Worm (Caenorhabditis elegans) whole organism, L4 larva: ENCODE measurements around the gene K05F6.12.
"Not testable (repeated sequence)": the region's sequence is repeated elsewhere in the genome, so short reads cannot be mapped to it uniquely, and the experiment has no call there.

Source experiments
- F10B5.3 ChIP-seq: sonication (generic microtip); optimal IDR thresholded peaks from 2 replicates; lab custom pipeline; 2016; ENCODE audit warnings: mild to moderate bottlenecking, missing genetic modification characterization, missing compliant biosample characterization
- F49E8.2 ChIP-seq: sonication (generic microtip); optimal IDR thresholded peaks from 2 replicates; lab custom pipeline; 2016; ENCODE audit warnings: missing compliant biosample characterization, mild to moderate bottlenecking, missing genetic modification characterization, borderline replicate concordance
- T26A8.4 ChIP-seq: fragments of 200-800 bp; sonication (Bioruptor generic); IDR thresholded peaks from 2 replicates; pipeline ENCODE4 v1.3.6; 2022; ENCODE audit warnings: missing genetic modification characterization, missing compliant biosample characterization
- ZK337.2 ChIP-seq: fragments of 200-800 bp; sonication (Bioruptor generic); IDR thresholded peaks from 2 replicates; pipeline ENCODE4 v1.3.6; 2022; ENCODE audit warnings: missing genetic modification reagents, missing genetic modification characterization, missing compliant biosample characterization
- ZK546.5 ChIP-seq, 2 experiments: sonication (generic microtip); optimal IDR thresholded peaks; 2 replicates each; lab custom pipeline; 2017; ENCODE audit warnings: missing biosample characterization in 2 of 2, missing genetic modification characterization in 2 of 2
- aha-1 ChIP-seq: fragments of 150-350 bp; peaks from one replicate; lab custom pipeline; 2014; ENCODE audit warnings: missing biosample characterization, missing genetic modification characterization
- ceh-62 ChIP-seq: sonication (generic microtip); optimal IDR thresholded peaks from 2 replicates; lab custom pipeline; 2017; ENCODE audit warnings: missing biosample characterization, missing genetic modification characterization
- ces-1 ChIP-seq: fragments of 150-350 bp; sonication (generic microtip); optimal IDR thresholded peaks from 4 replicates; lab custom pipeline; 2014; ENCODE audit warnings: missing biosample characterization, missing genetic modification reagents, missing genetic modification characterization
- cey-2 ChIP-seq: sonication (generic microtip); optimal IDR thresholded peaks from 3 replicates; lab custom pipeline; 2017; ENCODE audit warnings: missing genetic modification characterization, mild to moderate bottlenecking, missing compliant biosample characterization, antibody characterized with exemption, borderline replicate concordance; ENCODE audit not compliant: insufficient read depth
- daf-12 ChIP-seq: fragments of 150-350 bp; optimal IDR thresholded peaks from 2 replicates; lab custom pipeline; 2014; ENCODE audit warnings: missing biosample characterization, missing genetic modification reagents, missing genetic modification characterization
- egl-27 ChIP-seq: sonication (generic microtip); optimal IDR thresholded peaks from 3 replicates; lab custom pipeline; 2017; ENCODE audit warnings: missing biosample characterization, missing genetic modification reagents, missing genetic modification characterization
- hlh-11 ChIP-seq: fragments of 200-800 bp; sonication (Bioruptor generic); optimal IDR thresholded peaks from 2 replicates; lab custom pipeline; 2018; ENCODE audit warnings: mild to moderate bottlenecking, missing genetic modification characterization, missing compliant biosample characterization
- hmg-1.1 ChIP-seq: fragments of 200-800 bp; sonication (Bioruptor generic); IDR thresholded peaks from 2 replicates; pipeline ENCODE4 v1.3.6; 2022; ENCODE audit warnings: missing genetic modification reagents, missing genetic modification characterization, missing compliant biosample characterization
- lim-7 ChIP-seq: fragments of 200-800 bp; sonication (Bioruptor generic); IDR thresholded peaks from 2 replicates; pipeline ENCODE4 v1.3.6; 2022; ENCODE audit warnings: missing genetic modification characterization, missing compliant biosample characterization
- lin-1 ChIP-seq: fragments of 200-800 bp; sonication (Bioruptor generic); IDR thresholded peaks from 2 replicates; pipeline ENCODE4 v1.3.6; 2022; ENCODE audit warnings: missing genetic modification reagents, missing genetic modification characterization, missing compliant biosample characterization
- lin-13 ChIP-seq: fragments of 150-350 bp; optimal IDR thresholded peaks from 2 replicates; lab custom pipeline; 2014; ENCODE audit warnings: missing biosample characterization, missing genetic modification reagents, missing genetic modification characterization
- lin-38 ChIP-seq: fragments of 200-800 bp; sonication (Bioruptor generic); IDR thresholded peaks from 2 replicates; pipeline ENCODE4 v1.3.6; 2022; ENCODE audit warnings: missing genetic modification reagents, missing genetic modification characterization, missing compliant biosample characterization
- madf-9 ChIP-seq: fragments of 200-800 bp; sonication (Bioruptor generic); conservative IDR thresholded peaks from 2 replicates; pipeline ENCODE4 v1.3.6; 2022; ENCODE audit warnings: missing genetic modification reagents, missing genetic modification characterization, missing compliant biosample characterization
- nhr-11 ChIP-seq: fragments of 150-350 bp; optimal IDR thresholded peaks from 2 replicates; lab custom pipeline; 2014; ENCODE audit warnings: missing biosample characterization, missing genetic modification characterization
- nhr-6 ChIP-seq: fragments of 150-350 bp; optimal IDR thresholded peaks from 2 replicates; lab custom pipeline; 2014; ENCODE audit warnings: missing biosample characterization, missing genetic modification characterization
- nhr-76 ChIP-seq: fragments of 150-350 bp; optimal IDR thresholded peaks from 2 replicates; lab custom pipeline; 2014; ENCODE audit warnings: missing biosample characterization, missing genetic modification characterization
- pha-4 ChIP-seq, 2 experiments: fragments of 150-350 bp in 1 of 2; fragments of 200-800 bp in 1 of 2; sonication (Bioruptor generic) in 1 of 2; IDR thresholded peaks in 1 of 2; optimal IDR thresholded peaks in 1 of 2; 2 replicates each; pipeline versions ENCODE4 v1.3.6 to Lab custom; 2014 to 2022; ENCODE audit warnings: missing genetic modification characterization in 2 of 2, missing genetic modification reagents in 2 of 2, missing biosample characterization in 1 of 2, missing compliant biosample characterization in 1 of 2
- php-3 ChIP-seq: fragments of 200-800 bp; sonication (Bioruptor generic); IDR thresholded peaks from 2 replicates; pipeline ENCODE4 v1.3.6; 2022; ENCODE audit warnings: missing genetic modification reagents, missing genetic modification characterization, missing compliant biosample characterization
- skn-1 ChIP-seq: fragments of 150-350 bp; optimal IDR thresholded peaks from 2 replicates; lab custom pipeline; 2014; ENCODE audit warnings: missing biosample characterization, missing genetic modification characterization
- snpc-4 ChIP-seq: fragments of 150-350 bp; optimal IDR thresholded peaks from 2 replicates; lab custom pipeline; 2014; ENCODE audit warnings: missing biosample characterization, missing genetic modification characterization
- unc-39 ChIP-seq: sonication (generic microtip); optimal IDR thresholded peaks from 2 replicates; lab custom pipeline; 2017; ENCODE audit warnings: missing biosample characterization, missing genetic modification characterization
- unc-62 ChIP-seq, 3 experiments: fragments of 150-350 bp in 1 of 3; sonication (generic microtip); optimal IDR thresholded peaks in 2 of 3; peaks in 1 of 3; 1 replicate in 1 of 3; 2 replicates in 2 of 3; lab custom pipeline; 2014 to 2017; ENCODE audit warnings: missing biosample characterization in 3 of 3, missing genetic modification characterization in 3 of 3, missing genetic modification reagents in 3 of 3, missing genotype in 1 of 3
- vab-7 ChIP-seq: fragments of 200-800 bp; sonication (Bioruptor generic); IDR thresholded peaks from 2 replicates; pipeline ENCODE4 v1.3.6; 2022; ENCODE audit warnings: missing genetic modification reagents, missing genetic modification characterization, missing compliant biosample characterization
- zag-1 ChIP-seq: fragments of 150-350 bp; optimal IDR thresholded peaks from 2 replicates; lab custom pipeline; 2014; ENCODE audit warnings: missing biosample characterization, missing genetic modification characterization

Gene K05F6.12

DNA sequence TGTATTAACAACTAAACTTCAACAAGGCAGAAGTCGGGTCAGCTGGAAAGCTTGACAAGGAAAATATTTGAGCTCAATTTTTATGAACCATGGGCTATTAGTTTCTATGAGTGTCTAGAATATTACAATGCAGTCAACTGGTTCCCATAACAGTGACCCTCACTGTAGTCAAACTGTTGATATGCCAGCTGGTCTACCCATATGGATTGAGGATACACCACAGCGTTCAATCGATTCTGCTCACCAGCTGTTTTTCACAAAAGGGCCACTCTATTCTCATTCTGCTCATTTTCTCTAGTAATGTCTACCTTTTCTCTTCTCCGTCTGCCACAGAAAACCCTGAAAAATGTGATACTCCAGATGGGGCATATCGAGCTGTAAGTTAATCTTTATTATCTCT is 8.4 kb upstream of the K05F6.12 start, which contains the start of gene fbxb-42:
Gene fbxb-42, plus strand, starts transcription at position 301 of the 400 bp plus-strand sequence.
- peak in 1 of 2 experiments; percentile 27 for TF ChIP-seq unc-62 (GFP tag; optimal IDR thresholded peaks at IDR 0.05 in 1 of 2; lab: Kevin White, UChicago)
- no peak for TF ChIP-seq unc-62 (tag; optimal IDR thresholded peaks at IDR 0.05; lab: Kevin White, UChicago)
- no peak for TF ChIP-seq egl-27 (tag; lab: Kevin White, UChicago)

DNA sequence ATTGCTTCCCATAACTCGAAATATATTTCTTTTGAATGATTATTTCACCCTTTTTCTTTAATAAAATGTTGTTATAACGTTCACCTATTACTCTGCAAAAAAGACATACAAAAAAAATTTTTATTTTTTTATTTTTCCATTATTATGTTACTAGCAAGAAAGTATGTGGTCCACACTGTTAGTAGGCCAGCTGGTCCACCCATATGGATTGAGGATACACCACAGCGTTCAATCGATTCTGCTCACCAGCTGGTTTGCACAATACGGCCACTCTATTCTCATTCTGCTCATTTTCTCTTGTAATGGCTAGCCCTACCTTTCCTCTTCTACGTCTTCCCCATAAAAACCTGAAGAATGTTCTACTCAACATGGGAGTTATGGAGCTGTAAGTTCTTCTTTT is 7.1 kb upstream of the K05F6.12 start, which contains the start of gene fbxb-44:
Gene fbxb-44, plus strand, starts transcription at position 301 of the 400 bp plus-strand sequence.
- TF ChIP-seq zag-1, result no peak
- TF ChIP-seq ZK337.2 (GFP tag; lab: Robert Waterston, UW), result no peak
- TF ChIP-seq php-3, result no peak
- no peak for TF ChIP-seq lin-38 (GFP tag; lab: Robert Waterston, UW)

- not testable (repeated sequence) for TF ChIP-seq cey-2; nhr-6; unc-62 (GFP tag; optimal IDR thresholded peaks at IDR 0.05 in 1 of 2; lab: Kevin White, UChicago); unc-62 (tag; optimal IDR thresholded peaks at IDR 0.05; lab: Kevin White, UChicago)
- TF ChIP-seq, all 104 proteins: peak for 0; not testable (repeated sequence) for 104
These were observed 5.1 kb upstream of the K05F6.12 start, which contains the start of gene poml-4 for ce11 chrII:1540628-1541027. poml-4 (plus strand) TSS chrII:1540928.

DNA sequence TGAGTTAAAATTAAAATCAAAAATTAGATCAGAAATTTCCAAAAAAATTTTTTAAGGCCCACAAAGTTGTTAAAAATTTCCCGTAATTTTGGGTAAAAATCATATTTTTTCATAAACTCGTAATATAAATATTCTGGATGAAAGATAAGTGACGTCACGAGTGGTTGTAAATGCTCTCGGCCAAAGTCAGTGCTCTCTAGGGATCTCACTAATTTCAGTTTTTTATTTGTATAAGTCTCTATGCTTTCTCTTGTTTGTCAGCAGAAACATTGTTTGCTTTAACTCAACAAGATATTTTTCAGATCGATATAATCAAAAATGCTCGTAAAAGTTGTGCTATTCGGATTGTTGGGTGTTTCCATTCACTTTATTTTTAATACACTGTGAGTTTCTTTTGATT is 2.5 kb upstream of the K05F6.12 start, which contains the start of gene K05F6.4:
Gene K05F6.4, plus strand, starts transcription at position 301 of the 400 bp plus-strand sequence.
- not testable (repeated sequence) for TF ChIP-seq hmg-1.1; F10B5.3; madf-9 (GFP tag; lab: Robert Waterston, UW)

DNA sequence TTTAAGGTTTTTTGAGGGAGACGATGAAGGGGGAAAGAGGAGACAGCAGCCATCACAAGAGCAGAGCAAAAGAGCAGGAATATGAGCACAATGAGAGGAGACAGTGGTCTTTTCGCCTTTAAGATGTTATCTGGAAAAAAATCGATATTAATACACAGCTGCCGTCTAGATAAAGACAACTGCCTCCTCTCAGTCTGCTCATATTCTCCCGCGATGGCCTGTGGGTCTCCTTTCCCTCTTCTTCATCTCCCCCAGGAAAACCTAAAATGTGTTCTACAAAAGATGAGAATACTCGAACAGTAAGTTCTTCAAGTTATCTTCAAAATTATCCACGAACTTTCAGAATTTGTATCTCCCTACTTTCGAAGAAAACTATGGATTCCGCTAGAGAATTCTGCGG is 4.8 kb downstream of the K05F6.12 start, which contains the start of the genes fbxb-52 and fbxb-51:
Gene fbxb-52, minus strand, starts transcription at position 101 of the 400 bp plus-strand sequence.
Gene fbxb-51, plus strand, starts transcription at position 212 of the 400 bp plus-strand sequence.
- TF ChIP-seq cey-2 (no peak), lin-13 (GFP tag; lab: Kevin White, UChicago) (no peak), lim-7 (GFP tag; lab: Robert Waterston, UW) (no peak), ZK546.5 (tag; optimal IDR thresholded peaks at IDR 0.05; lab: Kevin White, UChicago) (no peak), vab-7 (no peak), F49E8.2 (tag; lab: Kevin White, UChicago) (no peak), aha-1 (tag; lab: Kevin White, UChicago) (peak; percentile 19)

DNA sequence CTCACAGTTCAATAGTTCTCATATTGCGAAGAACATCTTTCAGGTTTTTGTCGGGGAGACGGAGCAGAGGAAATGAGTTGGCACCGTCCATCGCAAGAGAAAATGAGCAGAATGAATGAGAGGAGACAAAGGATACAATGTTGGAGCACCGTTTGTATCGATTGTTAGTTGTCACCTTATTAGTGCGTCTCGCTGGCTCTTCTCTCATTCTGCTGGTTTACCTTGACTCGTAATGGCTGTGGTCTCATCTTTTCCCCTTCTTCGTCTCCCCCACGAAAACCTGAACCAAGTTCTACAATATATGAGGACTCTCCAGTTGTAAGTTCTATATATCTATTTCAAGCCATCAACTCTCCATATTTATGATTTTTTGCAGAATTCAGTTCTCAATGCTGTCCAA is 10.5 kb downstream of the K05F6.12 start, which contains the start of the genes fbxb-54 and fbxb-50:
Gene fbxb-54, minus strand, starts transcription at position 101 of the 400 bp plus-strand sequence.
Gene fbxb-50, plus strand, starts transcription at position 227 of the 400 bp plus-strand sequence.
- not testable (repeated sequence) for TF ChIP-seq skn-1 (tag; lab: Kevin White, UChicago); zag-1; egl-27 (tag; lab: Kevin White, UChicago)

- peak in 1 of 2 experiments; percentile 41 for TF ChIP-seq unc-62 (GFP tag; optimal IDR thresholded peaks at IDR 0.05 in 1 of 2; lab: Kevin White, UChicago)
- no peak for TF ChIP-seq unc-62 (tag; optimal IDR thresholded peaks at IDR 0.05; lab: Kevin White, UChicago)
- TF ChIP-seq T26A8.4 (GFP tag; lab: Robert Waterston, UW), result no peak
- TF ChIP-seq snpc-4 (tag; lab: Kevin White, UChicago), result no peak
- TF ChIP-seq nhr-76, result no peak
These were observed 15.1 kb downstream of the K05F6.12 start for ce11 chrII:1560839-1561238.

ce11 chrII:1561863-1562262 is 16.1 kb downstream of the K05F6.12 start, which contains the start of gene K05F6.14:
K05F6.14 (plus strand) TSS chrII:1562163.
- no peak for TF ChIP-seq unc-39 (tag; lab: Kevin White, UChicago)
- TF ChIP-seq ces-1 (GFP tag; lab: Kevin White, UChicago), result no peak
- no peak for TF ChIP-seq pha-4 (GFP tag; IDR thresholded peaks at IDR 0.05; lab: Robert Waterston, UW)
- TF ChIP-seq pha-4 (tag; optimal IDR thresholded peaks at IDR 0.05; lab: Kevin White, UChicago), result no peak
- TF ChIP-seq hlh-11 (tag; lab: Kevin White, UChicago), result no peak
- no peak for TF ChIP-seq nhr-11 (tag; lab: Kevin White, UChicago)
- no peak for TF ChIP-seq ceh-62 (tag; lab: Kevin White, UChicago)
- TF ChIP-seq lin-1 (GFP tag; lab: Robert Waterston, UW), result no peak
- TF ChIP-seq daf-12 (tag; lab: Kevin White, UChicago), result no peak
